Worm (Caenorhabditis elegans) whole organism, L2 larva: Measurements from ENCODE around the gene Y44A6D.7.

Source experiments
- C34F6.9 ChIP-seq: fragments of 150-350 bp; optimal IDR thresholded peaks from 2 replicates; lab custom pipeline; 2014; ENCODE audit warnings: missing biosample characterization, missing genetic modification characterization
- F13H6.1 ChIP-seq: sonication (generic microtip); optimal IDR thresholded peaks from 2 replicates; lab custom pipeline; 2016; ENCODE audit warnings: missing genetic modification characterization, missing compliant biosample characterization
- ZK546.5 ChIP-seq: sonication (generic microtip); optimal IDR thresholded peaks from 2 replicates; lab custom pipeline; 2017; ENCODE audit warnings: missing biosample characterization, missing genetic modification characterization
- alr-1 ChIP-seq: fragments of 150-350 bp; optimal IDR thresholded peaks from 2 replicates; lab custom pipeline; 2014; ENCODE audit warnings: missing biosample characterization, missing genetic modification characterization
- aly-2 ChIP-seq: fragments of 150-350 bp; optimal IDR thresholded peaks from 2 replicates; lab custom pipeline; 2014; ENCODE audit warnings: missing biosample characterization, missing genetic modification characterization
- ama-1 ChIP-seq: fragments of 150-350 bp; optimal IDR thresholded peaks from 2 replicates; lab custom pipeline; 2018; ENCODE audit warnings: inconsistent platforms
- blmp-1 ChIP-seq: sonication (generic microtip); optimal IDR thresholded peaks from 2 replicates; lab custom pipeline; 2017; ENCODE audit warnings: missing genetic modification characterization, mild to moderate bottlenecking, missing compliant biosample characterization, antibody characterized with exemption, moderate library complexity; ENCODE audit not compliant: insufficient read depth
- ceh-16 ChIP-seq: fragments of 150-350 bp; optimal IDR thresholded peaks from 2 replicates; lab custom pipeline; 2014; ENCODE audit warnings: missing biosample characterization, missing genetic modification characterization
- ceh-82 ChIP-seq: fragments of 150-350 bp; optimal IDR thresholded peaks from 2 replicates; lab custom pipeline; 2014; ENCODE audit warnings: missing biosample characterization, missing genetic modification characterization
- crh-2 ChIP-seq: sonication (generic microtip); optimal IDR thresholded peaks from 2 replicates; lab custom pipeline; 2017; ENCODE audit warnings: missing biosample characterization, missing genetic modification characterization
- dmd-4 ChIP-seq: sonication (generic microtip); optimal IDR thresholded peaks from 2 replicates; lab custom pipeline; 2017; ENCODE audit warnings: missing biosample characterization, missing genetic modification characterization
- egl-27 ChIP-seq: sonication (generic microtip); optimal IDR thresholded peaks from 3 replicates; lab custom pipeline; 2017; ENCODE audit warnings: missing biosample characterization, missing genetic modification reagents, missing genetic modification characterization
- elt-1 ChIP-seq: fragments of 150-350 bp; optimal IDR thresholded peaks from 2 replicates; lab custom pipeline; 2014; ENCODE audit warnings: missing biosample characterization, missing genetic modification characterization
- elt-3 ChIP-seq: sonication (generic microtip); optimal IDR thresholded peaks from 2 replicates; lab custom pipeline; 2017; ENCODE audit warnings: missing biosample characterization, missing genetic modification characterization
- fos-1 ChIP-seq: fragments of 150-350 bp; optimal IDR thresholded peaks from 2 replicates; lab custom pipeline; 2014; ENCODE audit warnings: missing biosample characterization, missing genetic modification characterization
- lin-11 ChIP-seq: fragments of 150-350 bp; sonication (generic microtip); optimal IDR thresholded peaks from 2 replicates; lab custom pipeline; 2014; ENCODE audit warnings: missing biosample characterization, missing genetic modification characterization, inconsistent platforms, mixed read lengths
- lin-39 ChIP-seq: fragments of 150-350 bp; optimal IDR thresholded peaks from 2 replicates; lab custom pipeline; 2014; ENCODE audit warnings: missing biosample characterization, missing genetic modification reagents, missing genetic modification characterization
- lsy-2 ChIP-seq, 2 experiments: fragments of 150-350 bp in 1 of 2; sonication (generic microtip) in 1 of 2; optimal IDR thresholded peaks; 2 replicates each; lab custom pipeline; 2014 to 2017; ENCODE audit warnings: missing biosample characterization in 2 of 2, missing genetic modification characterization in 2 of 2
- mbf-1 ChIP-seq: sonication (generic microtip); optimal IDR thresholded peaks from 2 replicates; lab custom pipeline; 2017; ENCODE audit warnings: missing biosample characterization, missing genetic modification characterization
- mdl-1 ChIP-seq, 2 experiments: fragments of 150-350 bp in 1 of 2; sonication (generic microtip) in 1 of 2; optimal IDR thresholded peaks; 2 replicates each; lab custom pipeline; 2017; ENCODE audit warnings: missing biosample characterization in 2 of 2, missing genetic modification characterization in 2 of 2
- nhr-10 ChIP-seq: sonication (generic microtip); optimal IDR thresholded peaks from 2 replicates; lab custom pipeline; 2017; ENCODE audit warnings: missing biosample characterization, missing genetic modification characterization
- nhr-11 ChIP-seq: fragments of 150-350 bp; optimal IDR thresholded peaks from 2 replicates; lab custom pipeline; 2014; ENCODE audit warnings: missing biosample characterization, missing genetic modification characterization
- nhr-12 ChIP-seq: fragments of 150-350 bp; optimal IDR thresholded peaks from 2 replicates; lab custom pipeline; 2014; ENCODE audit warnings: missing biosample characterization, missing genetic modification characterization
- nhr-129 ChIP-seq: fragments of 150-350 bp; optimal IDR thresholded peaks from 2 replicates; lab custom pipeline; 2014; ENCODE audit warnings: missing biosample characterization, missing genetic modification characterization
- nhr-21 ChIP-seq: fragments of 150-350 bp; optimal IDR thresholded peaks from 2 replicates; lab custom pipeline; 2014; ENCODE audit warnings: missing biosample characterization, missing genetic modification characterization
- nhr-23 ChIP-seq: fragments of 150-350 bp; optimal IDR thresholded peaks from 2 replicates; lab custom pipeline; 2014; ENCODE audit warnings: missing biosample characterization, missing genetic modification reagents, missing genetic modification characterization
- nhr-25 ChIP-seq: fragments of 150-350 bp; sonication (generic microtip); optimal IDR thresholded peaks from 3 replicates; lab custom pipeline; 2014; ENCODE audit warnings: missing biosample characterization, missing genetic modification characterization
- nhr-6 ChIP-seq: fragments of 150-350 bp; optimal IDR thresholded peaks from 2 replicates; lab custom pipeline; 2014; ENCODE audit warnings: missing biosample characterization, missing genetic modification characterization
- nhr-77 ChIP-seq: fragments of 150-350 bp; optimal IDR thresholded peaks from 2 replicates; lab custom pipeline; 2014; ENCODE audit warnings: missing biosample characterization, missing genetic modification characterization
- peb-1 ChIP-seq: fragments of 150-350 bp; optimal IDR thresholded peaks from 2 replicates; lab custom pipeline; 2014; ENCODE audit warnings: missing biosample characterization, missing genetic modification characterization
- sem-4 ChIP-seq: fragments of 150-350 bp; optimal IDR thresholded peaks from 2 replicates; lab custom pipeline; 2014; ENCODE audit warnings: missing biosample characterization, missing genetic modification reagents, missing genetic modification characterization
- skn-1 ChIP-seq: sonication (generic microtip); optimal IDR thresholded peaks from 2 replicates; lab custom pipeline; 2017; ENCODE audit warnings: missing biosample characterization, missing genetic modification characterization
- sma-9 ChIP-seq, 2 experiments: fragments of 150-350 bp in 1 of 2; sonication (generic microtip) in 1 of 2; optimal IDR thresholded peaks; 2 replicates each; lab custom pipeline; 2014 to 2016; ENCODE audit warnings: missing genetic modification characterization in 2 of 2, mild to moderate bottlenecking in 1 of 2, missing biosample characterization in 1 of 2, missing compliant biosample characterization in 1 of 2, missing genetic modification reagents in 1 of 2, moderate library complexity in 1 of 2
- snpc-4 ChIP-seq: fragments of 150-350 bp; optimal IDR thresholded peaks from 2 replicates; lab custom pipeline; 2014; ENCODE audit warnings: missing biosample characterization, missing genetic modification characterization
- unc-39 ChIP-seq: fragments of 150-350 bp; optimal IDR thresholded peaks from 2 replicates; lab custom pipeline; 2014; ENCODE audit warnings: missing biosample characterization, missing genetic modification characterization
- unc-55 ChIP-seq: fragments of 150-350 bp; sonication (generic microtip); optimal IDR thresholded peaks from 3 replicates; lab custom pipeline; 2014; ENCODE audit warnings: missing biosample characterization, missing genetic modification reagents, missing genetic modification characterization
- unc-62 ChIP-seq: fragments of 150-350 bp; optimal IDR thresholded peaks from 2 replicates; lab custom pipeline; 2014; ENCODE audit warnings: missing biosample characterization, missing genetic modification reagents, missing genetic modification characterization
- zag-1 ChIP-seq: fragments of 150-350 bp; optimal IDR thresholded peaks from 2 replicates; lab custom pipeline; 2014; ENCODE audit warnings: missing biosample characterization, missing genetic modification characterization
- ztf-1 ChIP-seq: fragments of 200-800 bp; sonication (Bioruptor generic); conservative IDR thresholded peaks from 2 replicates; pipeline ENCODE4 v1.3.6; 2022; ENCODE audit warnings: missing genetic modification characterization, missing compliant biosample characterization
- ztf-11 ChIP-seq: sonication (generic microtip); optimal IDR thresholded peaks from 2 replicates; lab custom pipeline; 2017; ENCODE audit warnings: missing biosample characterization, missing genetic modification characterization
- ztf-4 ChIP-seq: fragments of 150-350 bp; optimal IDR thresholded peaks from 2 replicates; lab custom pipeline; 2014; ENCODE audit warnings: missing biosample characterization, missing genetic modification characterization

Gene Y44A6D.7

ce11 chrV:20807038-20807437, 7.5 kb upstream of the Y44A6D.7 start, which contains the start of gene Y44A6D.6:
Gene Y44A6D.6, plus strand, starts transcription at chrV:20807338.
- TF ChIP-seq nhr-129 (no peak), unc-62 (no peak), nhr-10 (tag; lab: Kevin White, UChicago) (no peak), ZK546.5 (no peak), aly-2 (tag; lab: Kevin White, UChicago) (no peak), nhr-11 (tag; lab: Kevin White, UChicago) (no peak), C34F6.9 (tag; lab: Kevin White, UChicago) (no peak), ceh-16 (tag; lab: Kevin White, UChicago) (no peak), alr-1 (tag; lab: Kevin White, UChicago) (no peak), sem-4 (tag; lab: Kevin White, UChicago) (no peak)

- TF ChIP-seq lin-39 (tag; lab: Kevin White, UChicago) (no peak), mdl-1 (tag; optimal IDR thresholded peaks at IDR 0.05; lab: Kevin White, UChicago) (no peak), skn-1 (tag; lab: Kevin White, UChicago) (no peak), lsy-2 (tag; optimal IDR thresholded peaks at IDR 0.05; lab: Kevin White, UChicago) (no peak), egl-27 (tag; lab: Kevin White, UChicago) (no peak), nhr-12 (tag; lab: Kevin White, UChicago) (no peak), sem-4 (tag; lab: Kevin White, UChicago) (no peak), ceh-16 (tag; lab: Kevin White, UChicago) (no peak), sma-9 (GFP tag; optimal IDR thresholded peaks at IDR 0.05; lab: Kevin White, UChicago) (no peak), sma-9 (tag; optimal IDR thresholded peaks at IDR 0.05; lab: Kevin White, UChicago) (no peak), elt-1 (tag; lab: Kevin White, UChicago) (no peak), nhr-23 (no peak), nhr-6 (tag; lab: Kevin White, UChicago) (no peak), ztf-1 (GFP tag; lab: Robert Waterston, UW) (no peak), F13H6.1 (tag; lab: Kevin White, UChicago) (no peak), unc-62 (no peak), crh-2 (tag; lab: Kevin White, UChicago) (no peak)
- TF ChIP-seq, all 48 proteins: peak for 0
Measured at ce11 chrV:20813646-20814045, 878 bp upstream of the Y44A6D.7 start.

- TF ChIP-seq F13H6.1 (tag; lab: Kevin White, UChicago) (no peak), nhr-6 (tag; lab: Kevin White, UChicago) (no peak), nhr-21 (tag; lab: Kevin White, UChicago) (no peak), ceh-82 (no peak), elt-3 (no peak)
Measured at ce11 chrV:20815842-20816241, 1.3 kb downstream of the Y44A6D.7 start, which contains the start of gene sshk-1. Gene sshk-1, plus strand, starts transcription at chrV:20816142.

ce11 chrV:20820033-20820432, 5.5 kb downstream of the Y44A6D.7 start, which contains the start of gene T03D8.6:
Gene T03D8.6, minus strand, starts transcription at chrV:20820330.
- TF ChIP-seq crh-2 (tag; lab: Kevin White, UChicago) (no peak), unc-39 (tag; lab: Kevin White, UChicago) (no peak), snpc-4 (no peak), lsy-2 (tag; optimal IDR thresholded peaks at IDR 0.05; lab: Kevin White, UChicago) (no peak), fos-1 (tag; lab: Kevin White, UChicago) (no peak), nhr-12 (tag; lab: Kevin White, UChicago) (no peak), aly-2 (tag; lab: Kevin White, UChicago) (no peak), unc-55 (no peak), ztf-1 (GFP tag; lab: Robert Waterston, UW) (no peak), dmd-4 (tag; lab: Kevin White, UChicago) (no peak), F13H6.1 (tag; lab: Kevin White, UChicago) (no peak), nhr-23 (no peak), peb-1 (tag; lab: Kevin White, UChicago) (no peak), elt-1 (tag; lab: Kevin White, UChicago) (no peak), elt-3 (no peak), ztf-4 (no peak), ama-1 (no peak)

- TF ChIP-seq lsy-2 (tag; optimal IDR thresholded peaks at IDR 0.05; lab: Kevin White, UChicago) (no peak), ztf-1 (GFP tag; lab: Robert Waterston, UW) (no peak), lin-11 (tag; lab: Kevin White, UChicago) (no peak), nhr-25 (tag; lab: Kevin White, UChicago) (no peak), ztf-11 (no peak), aly-2 (tag; lab: Kevin White, UChicago) (no peak), crh-2 (tag; lab: Kevin White, UChicago) (no peak), blmp-1 (no peak), unc-39 (tag; lab: Kevin White, UChicago) (no peak), zag-1 (tag; lab: Kevin White, UChicago) (no peak), mbf-1 (no peak), F13H6.1 (tag; lab: Kevin White, UChicago) (no peak), ceh-16 (tag; lab: Kevin White, UChicago) (no peak), nhr-77 (tag; lab: Kevin White, UChicago) (no peak), lin-39 (tag; lab: Kevin White, UChicago) (no peak), nhr-6 (tag; lab: Kevin White, UChicago) (no peak), nhr-11 (tag; lab: Kevin White, UChicago) (no peak), fos-1 (tag; lab: Kevin White, UChicago) (no peak), elt-1 (tag; lab: Kevin White, UChicago) (no peak)
Measured at ce11 chrV:20824962-20825609, 10.6 kb downstream of the Y44A6D.7 start, which contains the start of the genes gcy-22 and grl-14. Gene gcy-22, minus strand, starts transcription at chrV:20825062. Gene grl-14, plus strand, starts transcription at chrV:20825559.
